Fruit fly (Drosophila melanogaster) whole organism, embryonic: ENCODE data around the gene CG14401.
A peak's percentile ranks its signal among the peaks of the same experiment; 100 is the strongest.

ENCODE experiments used
- Antp ChIP-seq: fragments of 200-800 bp; sonication (Bioruptor generic); optimal IDR thresholded peaks from 3 replicates; lab custom pipeline; 2016; ENCODE audit warnings: missing biosample characterization, missing genetic modification characterization
- Bgb ChIP-seq: fragments of 200-800 bp; sonication (Bioruptor generic); IDR thresholded peaks from 2 replicates; pipeline ENCODE4 v1.3.6; 2022; ENCODE audit warnings: missing biosample characterization, missing genetic modification characterization; ENCODE audit not compliant: partially characterized antibody
- Blimp-1 ChIP-seq: fragments of 200-800 bp; sonication (Bioruptor generic); optimal IDR thresholded peaks from 3 replicates; lab custom pipeline; 2018; ENCODE audit warnings: missing biosample characterization, missing genetic modification characterization, mild to moderate bottlenecking, moderate library complexity, missing genetic modification reagents
- Bteb2 ChIP-seq: fragments of 200-800 bp; sonication (Bioruptor generic); optimal IDR thresholded peaks from 2 replicates; lab custom pipeline; 2016; ENCODE audit warnings: missing biosample characterization, missing genetic modification characterization
- C15 ChIP-seq: fragments of 200-800 bp; sonication (Bioruptor generic); IDR thresholded peaks from 3 replicates; pipeline ENCODE4 v1.3.6; 2022; ENCODE audit warnings: missing biosample characterization, missing genetic modification characterization
- CG11085 ChIP-seq: fragments of 200-800 bp; sonication (Bioruptor generic); IDR thresholded peaks from 2 replicates; pipeline ENCODE4 v1.3.6; 2022; ENCODE audit warnings: missing biosample characterization, missing genetic modification characterization
- CG11247 ChIP-seq: fragments of 200-800 bp; sonication (Bioruptor generic); IDR thresholded peaks from 2 replicates; pipeline ENCODE4 v1.3.6; 2022; ENCODE audit warnings: missing biosample characterization, missing genetic modification characterization
- CG15073 ChIP-seq: fragments of 200-800 bp; sonication (Bioruptor generic); optimal IDR thresholded peaks from 2 replicates; lab custom pipeline; 2016; ENCODE audit warnings: missing biosample characterization, missing genetic modification characterization
- CG15696 ChIP-seq: fragments of 200-800 bp; sonication (Bioruptor generic); optimal IDR thresholded peaks from 2 replicates; lab custom pipeline; 2019; ENCODE audit warnings: missing biosample characterization, mild to moderate bottlenecking, missing genetic modification characterization, moderate library complexity
- CG1647 ChIP-seq: fragments of 200-800 bp; sonication (Bioruptor generic); optimal IDR thresholded peaks from 3 replicates; lab custom pipeline; 2016; ENCODE audit warnings: missing biosample characterization, missing genetic modification characterization
- CG16813 ChIP-seq: fragments of 200-800 bp; sonication (Bioruptor generic); IDR thresholded peaks from 3 replicates; pipeline ENCODE4 v1.3.6; 2022; ENCODE audit warnings: missing biosample characterization, missing genetic modification characterization; ENCODE audit not compliant: partially characterized antibody
- CG17361 ChIP-seq: fragments of 200-800 bp; sonication (Bioruptor generic); IDR thresholded peaks from 3 replicates; pipeline ENCODE4 v1.3.6; 2022; ENCODE audit warnings: missing biosample characterization, missing genetic modification characterization
- CG2120 ChIP-seq: fragments of 200-800 bp; sonication (Bioruptor generic); optimal IDR thresholded peaks from 3 replicates; lab custom pipeline; 2016; ENCODE audit warnings: missing biosample characterization, missing genetic modification characterization
- CG2875 ChIP-seq: fragments of 200-800 bp; sonication (Bioruptor generic); optimal IDR thresholded peaks from 2 replicates; lab custom pipeline; 2017; ENCODE audit warnings: missing biosample characterization, mild to moderate bottlenecking, missing genetic modification characterization, missing genetic modification reagents
- CG3407 ChIP-seq: fragments of 200-800 bp; sonication (Bioruptor generic); optimal IDR thresholded peaks from 2 replicates; lab custom pipeline; 2018; ENCODE audit warnings: missing biosample characterization, mild to moderate bottlenecking, missing genetic modification characterization
- CG34422 ChIP-seq: fragments of 200-800 bp; sonication (Bioruptor generic); IDR thresholded peaks from 3 replicates; pipeline ENCODE4 v1.3.6; 2022; ENCODE audit warnings: missing biosample characterization, missing genetic modification characterization
- CG3838 ChIP-seq: fragments of 200-800 bp; sonication (Bioruptor generic); optimal IDR thresholded peaks from 3 replicates; lab custom pipeline; 2016; ENCODE audit warnings: missing biosample characterization, missing genetic modification characterization
- CG3995 ChIP-seq: fragments of 200-800 bp; sonication (Bioruptor generic); optimal IDR thresholded peaks from 3 replicates; lab custom pipeline; 2016; ENCODE audit warnings: missing biosample characterization, missing genetic modification characterization
- CG4854 ChIP-seq: fragments of 200-800 bp; sonication (Bioruptor generic); optimal IDR thresholded peaks from 2 replicates; lab custom pipeline; 2016; ENCODE audit warnings: missing biosample characterization, missing genetic modification characterization, inconsistent platforms
- CG7786 ChIP-seq: fragments of 200-800 bp; sonication (Bioruptor generic); optimal IDR thresholded peaks from 2 replicates; lab custom pipeline; 2016; ENCODE audit warnings: missing biosample characterization, missing genetic modification characterization
- CG8290 ChIP-seq, 3 experiments: fragments of 200-800 bp; sonication (Bioruptor generic); optimal IDR thresholded peaks; 2 replicates each; lab custom pipeline; 2016 to 2019; ENCODE audit warnings: missing biosample characterization in 3 of 3, missing genetic modification characterization in 3 of 3, mild to moderate bottlenecking in 2 of 3, moderate library complexity in 1 of 3
- CG8359 ChIP-seq: fragments of 200-800 bp; sonication (Bioruptor generic); optimal IDR thresholded peaks from 2 replicates; lab custom pipeline; 2017; ENCODE audit warnings: missing biosample characterization, mild to moderate bottlenecking, missing genetic modification characterization, borderline replicate concordance
- CG8765 ChIP-seq: fragments of 200-800 bp; sonication (Bioruptor generic); IDR thresholded peaks from 2 replicates; pipeline ENCODE4 v1.3.6; 2022; ENCODE audit warnings: missing biosample characterization, missing genetic modification characterization
- CG9876 ChIP-seq: fragments of 200-800 bp; sonication (Bioruptor generic); optimal IDR thresholded peaks from 2 replicates; lab custom pipeline; 2016; ENCODE audit warnings: missing biosample characterization, missing genetic modification characterization
- Dll ChIP-seq: fragments of 200-800 bp; sonication (Bioruptor generic); IDR thresholded peaks from 4 replicates; pipeline ENCODE4 v1.3.6; 2022; ENCODE audit warnings: missing biosample characterization, missing genetic modification characterization; ENCODE audit not compliant: partially characterized antibody
- Ets65A ChIP-seq: fragments of 200-800 bp; sonication (Bioruptor generic); peaks from one replicate; lab custom pipeline; 2016; ENCODE audit warnings: missing biosample characterization, missing genetic modification characterization
- Hmr ChIP-seq: fragments of 200-800 bp; sonication (Bioruptor generic); optimal IDR thresholded peaks from 3 replicates; lab custom pipeline; 2017; ENCODE audit warnings: mild to moderate bottlenecking, missing biosample characterization, missing genetic modification reagents, missing genetic modification characterization
- Hr3 ChIP-seq: fragments of 200-800 bp; sonication (Bioruptor generic); optimal IDR thresholded peaks from 3 replicates; lab custom pipeline; 2016; ENCODE audit warnings: missing biosample characterization, missing genetic modification characterization
- Hr39 ChIP-seq: fragments of >200 bp; optimal IDR thresholded peaks from 2 replicates; lab custom pipeline; 2017
- Hr78 ChIP-seq, 2 experiments: fragments of 200-800 bp in 1 of 2; fragments of >200 bp in 1 of 2; sonication (Bioruptor generic) in 1 of 2; optimal IDR thresholded peaks; 2 replicates each; lab custom pipeline; 2017 to 2019; ENCODE audit warnings: missing biosample characterization in 2 of 2, missing genetic modification characterization in 2 of 2, mild to moderate bottlenecking in 1 of 2, moderate library complexity in 1 of 2
- Mad ChIP-seq: fragments of 200-800 bp; sonication (Bioruptor generic); optimal IDR thresholded peaks from 2 replicates; lab custom pipeline; 2016; ENCODE audit warnings: missing biosample characterization, missing genetic modification characterization
- Sin3A ChIP-seq: fragments of >200 bp; optimal IDR thresholded peaks from 2 replicates; lab custom pipeline; 2018
- ara ChIP-seq: fragments of 200-800 bp; sonication (Bioruptor generic); IDR thresholded peaks from 2 replicates; pipeline ENCODE4 v1.3.6; 2022; ENCODE audit warnings: missing biosample characterization, missing genetic modification characterization
- bigmax ChIP-seq: fragments of 200-800 bp; sonication (Bioruptor generic); optimal IDR thresholded peaks from 2 replicates; lab custom pipeline; 2018; ENCODE audit warnings: missing biosample characterization, mild to moderate bottlenecking, missing genetic modification characterization
- emc ChIP-seq: fragments of 200-800 bp; sonication (Bioruptor generic); optimal IDR thresholded peaks from 2 replicates; lab custom pipeline; 2016; ENCODE audit warnings: missing biosample characterization, missing genetic modification characterization
- gcm2 ChIP-seq: fragments of 200-800 bp; sonication (Bioruptor generic); optimal IDR thresholded peaks from 2 replicates; lab custom pipeline; 2016; ENCODE audit warnings: missing biosample characterization, missing genetic modification characterization
- klu ChIP-seq: fragments of 200-800 bp; sonication (Bioruptor generic); IDR thresholded peaks from 2 replicates; pipeline ENCODE4 v1.3.6; 2022; ENCODE audit warnings: missing biosample characterization, missing genetic modification characterization
- nom ChIP-seq: fragments of 200-800 bp; sonication (Bioruptor generic); optimal IDR thresholded peaks from 2 replicates; lab custom pipeline; 2017; ENCODE audit warnings: missing biosample characterization, missing genetic modification characterization, mild to moderate bottlenecking, moderate library complexity, missing genetic modification reagents
- oc ChIP-seq: fragments of 200-800 bp; sonication (Bioruptor generic); optimal IDR thresholded peaks from 2 replicates; lab custom pipeline; 2018; ENCODE audit warnings: missing biosample characterization, mild to moderate bottlenecking, missing genetic modification characterization, moderate library complexity
- pnt ChIP-seq: fragments of 200-800 bp; sonication (Bioruptor generic); optimal IDR thresholded peaks from 3 replicates; lab custom pipeline; 2016; ENCODE audit warnings: missing biosample characterization, missing genetic modification characterization
- prd ChIP-seq, 3 experiments: fragments of >200 bp in 2 of 3; fragments of 200-800 bp in 1 of 3; sonication (Bioruptor generic) in 1 of 3; optimal IDR thresholded peaks in 2 of 3; IDR thresholded peaks in 1 of 3; 2 replicates in 2 of 3; 3 replicates in 1 of 3; pipeline versions ENCODE4 v1.3.6 to Lab custom; 2017 to 2022; ENCODE audit warnings: missing biosample characterization in 1 of 3, missing genetic modification characterization in 1 of 3
- pzg ChIP-seq: fragments of 200-800 bp; sonication (Bioruptor generic); optimal IDR thresholded peaks from 3 replicates; lab custom pipeline; 2018; ENCODE audit warnings: missing biosample characterization, mild to moderate bottlenecking, missing genetic modification characterization, moderate library complexity
- run ChIP-seq: fragments of 200-800 bp; sonication (Bioruptor generic); optimal IDR thresholded peaks from 3 replicates; lab custom pipeline; 2018; ENCODE audit warnings: missing biosample characterization, mild to moderate bottlenecking, missing genetic modification characterization
- salm ChIP-seq: fragments of 200-800 bp; sonication (Bioruptor generic); optimal IDR thresholded peaks from 2 replicates; lab custom pipeline; 2018; ENCODE audit warnings: missing biosample characterization, mild to moderate bottlenecking, missing genetic modification characterization
- seq ChIP-seq: fragments of 200-800 bp; sonication (Bioruptor generic); IDR thresholded peaks from 2 replicates; pipeline ENCODE4 v1.3.6; 2022; ENCODE audit warnings: missing biosample characterization, missing genetic modification characterization
- sim ChIP-seq: fragments of 200-800 bp; sonication (Bioruptor generic); IDR thresholded peaks from 2 replicates; pipeline ENCODE4 v1.3.6; 2022; ENCODE audit warnings: missing biosample characterization, missing genetic modification characterization
- sr ChIP-seq: fragments of 200-800 bp; sonication (Bioruptor generic); IDR thresholded peaks from 3 replicates; pipeline ENCODE4 v1.3.6; 2022; ENCODE audit warnings: missing biosample characterization, missing genetic modification characterization
- tio ChIP-seq: fragments of 200-800 bp; sonication (Bioruptor generic); optimal IDR thresholded peaks from 2 replicates; lab custom pipeline; 2017; ENCODE audit warnings: missing biosample characterization, missing genetic modification characterization, inconsistent platforms
- tx ChIP-seq: fragments of 200-800 bp; sonication (Bioruptor generic); optimal IDR thresholded peaks from 2 replicates; lab custom pipeline; 2016; ENCODE audit warnings: missing biosample characterization, missing genetic modification characterization

CG14401 gene

dm6 chr2L:20889857-20890606, 20.4 kb downstream of the CG14401 start (continued):
- TF ChIP-seq CG4854: peak; percentile 4
- TF ChIP-seq emc (GFP tag; lab: Kevin White, UChicago): no peak
- no peak for TF ChIP-seq salm (tag; lab: Kevin White, UChicago)
- no peak for TF ChIP-seq CG3838 (GFP tag; lab: Kevin White, UChicago)
- TF ChIP-seq seq: no peak; the same call in 1 of the 2 replicates
- no peak for TF ChIP-seq pzg
- TF ChIP-seq CG17361 (GFP tag; lab: Robert Waterston, UW): peak; percentile 61; the same call in 2 of the 3 replicates
- peak; percentile 18 for TF ChIP-seq CG8359 (GFP tag; lab: Kevin White, UChicago)
- peak; percentile 41 for TF ChIP-seq tio (GFP tag; lab: Kevin White, UChicago)
- no peak for TF ChIP-seq CG8290 (GFP tag; optimal IDR thresholded peaks at IDR 0.05; lab: Kevin White, UChicago)
- TF ChIP-seq CG8290 (tag; optimal IDR thresholded peaks at IDR 0.05; lab: Kevin White, UChicago): peak in 1 of 2 experiments; percentile 11
- no peak for TF ChIP-seq Hr3 (GFP tag; lab: Kevin White, UChicago)
- TF ChIP-seq CG7786 (GFP tag; lab: Kevin White, UChicago): peak; percentile 34
- peak; percentile 55 for TF ChIP-seq run (tag; lab: Kevin White, UChicago)
- no peak for TF ChIP-seq CG15073 (GFP tag; lab: Kevin White, UChicago)
- no peak for TF ChIP-seq CG11247 (GFP tag; lab: Robert Waterston, UW)
- TF ChIP-seq CG15696 (tag; lab: Kevin White, UChicago): no peak
- peak; percentile 35 for TF ChIP-seq Blimp-1 (GFP tag; lab: Kevin White, UChicago)
- TF ChIP-seq CG2875 (GFP tag; lab: Kevin White, UChicago): peak; percentile 72
- TF ChIP-seq CG11085: no peak
- TF ChIP-seq Ets65A (GFP tag; lab: Kevin White, UChicago): no peak
- peak; percentile 73 for TF ChIP-seq oc (tag; lab: Kevin White, UChicago)
- TF ChIP-seq Bgb (GFP tag; lab: Robert Waterston, UW): peak; percentile 26; the same call in 1 of the 2 replicates
- no peak for TF ChIP-seq gcm2 (GFP tag; lab: Kevin White, UChicago)
- TF ChIP-seq Dll (GFP tag; lab: Robert Waterston, UW): 0 out of 4 replicates have a peak, but pooled peaks have one; percentile 22
- TF ChIP-seq Antp: no peak
- TF ChIP-seq CG9876 (GFP tag; lab: Kevin White, UChicago): no peak
- no peak for TF ChIP-seq nom (GFP tag; lab: Kevin White, UChicago)
- TF ChIP-seq Sin3A (lab: Kevin White, UChicago): no peak
- no peak for TF ChIP-seq CG3995
- no peak for TF ChIP-seq ara (GFP tag; lab: Robert Waterston, UW)
- TF ChIP-seq sim: no peak
- TF ChIP-seq tx (GFP tag; lab: Kevin White, UChicago): no peak
- TF ChIP-seq Hr78 (GFP tag; optimal IDR thresholded peaks at IDR 0.05; lab: Kevin White, UChicago): peak in 1 of 2 experiments; percentile 29
- 0 out of 3 replicates have a peak, but pooled peaks have one; percentile 10 for TF ChIP-seq CG34422 (GFP tag; lab: Robert Waterston, UW)
- TF ChIP-seq Mad (GFP tag; lab: Kevin White, UChicago): no peak
- TF ChIP-seq pnt: peak; percentile 11
- TF ChIP-seq CG8765: no peak
- no peak for TF ChIP-seq C15 (GFP tag; lab: Robert Waterston, UW)
- no peak for TF ChIP-seq CG1647 (GFP tag; lab: Kevin White, UChicago)
- peak; percentile 8 for TF ChIP-seq CG3407
- TF ChIP-seq CG2120: peak; percentile 4
- no peak for TF ChIP-seq CG16813 (GFP tag; lab: Robert Waterston, UW)
- no peak for TF ChIP-seq Bteb2
- TF ChIP-seq Hmr (GFP tag; lab: Kevin White, UChicago): peak; percentile 0
- no peak; the same call in 2 of the 3 replicates for TF ChIP-seq sr (GFP tag; lab: Robert Waterston, UW)
- TF ChIP-seq klu: no peak
- no peak for TF ChIP-seq bigmax
- no peak for TF ChIP-seq Hr39 (lab: Kevin White, UChicago)
- TF ChIP-seq prd (optimal IDR thresholded peaks at IDR 0.05; lab: Kevin White, UChicago): no peak
- peak; percentile 26; the same call in 1 of the 3 replicates for TF ChIP-seq prd (GFP tag; IDR thresholded peaks at IDR 0.05; lab: Robert Waterston, UW)
